Fruit fly (Drosophila melanogaster) whole organism, adult: ENCODE measurements around the gene CG8757.

Experiments
- CG11617 ChIP-seq: fragments of 200-800 bp; sonication (Bioruptor generic); optimal IDR thresholded peaks from 2 replicates; lab custom pipeline; 2017; ENCODE audit warnings: mild to moderate bottlenecking, missing biosample characterization, missing genetic modification reagents, missing genetic modification characterization
- CG12768 ChIP-seq: fragments of 200-800 bp; sonication (Bioruptor generic); optimal IDR thresholded peaks from 2 replicates; lab custom pipeline; 2017; ENCODE audit warnings: missing biosample characterization, missing genetic modification characterization, mild to moderate bottlenecking, moderate library complexity, missing genetic modification reagents
- CG14711 ChIP-seq: fragments of 200-800 bp; sonication (Bioruptor generic); optimal IDR thresholded peaks from 2 replicates; lab custom pipeline; 2018; ENCODE audit warnings: missing biosample characterization, mild to moderate bottlenecking, missing genetic modification characterization, moderate library complexity
- CG1620 ChIP-seq: fragments of 200-800 bp; sonication (Bioruptor generic); optimal IDR thresholded peaks from 2 replicates; lab custom pipeline; 2016; ENCODE audit warnings: missing biosample characterization, missing genetic modification characterization
- CG33017 ChIP-seq: fragments of 200-800 bp; sonication (Bioruptor generic); optimal IDR thresholded peaks from 2 replicates; lab custom pipeline; 2018; ENCODE audit warnings: missing biosample characterization, mild to moderate bottlenecking, missing genetic modification characterization, moderate library complexity
- CG5204 ChIP-seq: fragments of 200-800 bp; sonication (Bioruptor generic); optimal IDR thresholded peaks from 2 replicates; lab custom pipeline; 2016; ENCODE audit warnings: missing biosample characterization, missing genetic modification characterization
- CG7045 ChIP-seq: fragments of 200-800 bp; sonication (Bioruptor generic); optimal IDR thresholded peaks from 2 replicates; lab custom pipeline; 2017; ENCODE audit warnings: missing biosample characterization, mild to moderate bottlenecking, missing genetic modification characterization
- CG7101 ChIP-seq: fragments of 200-800 bp; sonication (Bioruptor generic); optimal IDR thresholded peaks from 2 replicates; lab custom pipeline; 2018; ENCODE audit warnings: missing biosample characterization, mild to moderate bottlenecking, missing genetic modification characterization, moderate library complexity
- Clk ChIP-seq: fragments of 200-800 bp; sonication (Bioruptor generic); optimal IDR thresholded peaks from 2 replicates; lab custom pipeline; 2017; ENCODE audit warnings: missing biosample characterization, missing genetic modification characterization
- Crg-1 ChIP-seq: fragments of 200-800 bp; sonication (Bioruptor generic); optimal IDR thresholded peaks from 2 replicates; lab custom pipeline; 2016; ENCODE audit warnings: missing biosample characterization, missing genetic modification characterization
- Hr96 ChIP-seq: fragments of 200-800 bp; sonication (Bioruptor generic); optimal IDR thresholded peaks from 2 replicates; lab custom pipeline; 2016; ENCODE audit warnings: missing biosample characterization, missing genetic modification characterization
- Mnt ChIP-seq: fragments of 200-800 bp; sonication (Bioruptor generic); optimal IDR thresholded peaks from 2 replicates; lab custom pipeline; 2016; ENCODE audit warnings: missing biosample characterization, mild to moderate bottlenecking, missing genetic modification characterization
- bab1 ChIP-seq: fragments of 200-800 bp; sonication (Bioruptor generic); optimal IDR thresholded peaks from 3 replicates; lab custom pipeline; 2019; ENCODE audit warnings: missing biosample characterization, mild to moderate bottlenecking, missing genetic modification characterization, moderate library complexity
- cic ChIP-seq: fragments of 200-800 bp; sonication (Bioruptor generic); optimal IDR thresholded peaks from 2 replicates; lab custom pipeline; 2017; ENCODE audit warnings: missing biosample characterization, mild to moderate bottlenecking, missing genetic modification characterization, moderate library complexity
- cnc ChIP-seq, 2 experiments: fragments of >200 bp; optimal IDR thresholded peaks; 2 replicates each; lab custom pipeline; 2017
- kay ChIP-seq: fragments of 200-800 bp; sonication (Bioruptor generic); peaks from one replicate; lab custom pipeline; 2016; ENCODE audit warnings: missing biosample characterization, missing genetic modification characterization, borderline replicate concordance
- ovo ChIP-seq: fragments of 200-800 bp; sonication (Bioruptor generic); optimal IDR thresholded peaks from 2 replicates; lab custom pipeline; 2016; ENCODE audit warnings: missing biosample characterization, missing genetic modification characterization
- pad ChIP-seq: fragments of 200-800 bp; sonication (Bioruptor generic); optimal IDR thresholded peaks from 3 replicates; lab custom pipeline; 2017; ENCODE audit warnings: missing biosample characterization, missing genetic modification characterization, mild to moderate bottlenecking, moderate library complexity, missing genetic modification reagents
- tj ChIP-seq: fragments of 200-800 bp; sonication (Bioruptor generic); optimal IDR thresholded peaks from 3 replicates; lab custom pipeline; 2017; ENCODE audit warnings: missing biosample characterization, mild to moderate bottlenecking, missing genetic modification characterization, moderate library complexity
- toe ChIP-seq: fragments of 200-800 bp; sonication (Bioruptor generic); optimal IDR thresholded peaks from 2 replicates; lab custom pipeline; 2016; ENCODE audit warnings: missing biosample characterization, missing genetic modification characterization

CG8757 gene

DNA sequence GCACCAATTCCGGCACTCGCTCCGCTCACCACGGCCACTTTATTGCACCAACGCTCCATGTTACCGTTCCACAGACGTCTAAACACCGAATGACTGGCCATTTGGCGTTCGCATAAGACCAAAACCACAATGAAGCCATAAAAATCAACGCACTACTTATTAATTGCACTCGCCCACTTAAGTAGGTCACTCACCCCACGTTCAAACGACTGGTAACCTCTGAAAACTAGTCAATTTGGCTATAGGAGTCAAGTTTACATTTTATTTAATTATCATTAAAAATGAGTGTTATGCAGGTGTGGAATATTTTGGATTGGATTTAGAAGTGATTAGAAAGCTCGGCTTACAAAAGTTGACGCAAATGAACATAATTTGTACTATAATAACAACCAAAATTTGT, at the start of gene CG8757:
Gene CG8757, minus strand, starts transcription at position 101 of the 400 bp plus-strand sequence.
- TF ChIP-seq Hr96: no peak
- TF ChIP-seq bab1 (GFP tag; lab: Kevin White, UChicago): no peak

- no peak for TF ChIP-seq toe (GFP tag; lab: Kevin White, UChicago)
- TF ChIP-seq CG7101: no peak
- no peak for TF ChIP-seq tj (GFP tag; lab: Kevin White, UChicago)
- TF ChIP-seq cnc (optimal IDR thresholded peaks at IDR 0.05; lab: Kevin White, UChicago): no peak
- TF ChIP-seq Clk (GFP tag; lab: Kevin White, UChicago): no peak
- TF ChIP-seq CG14711 (tag; lab: Kevin White, UChicago): no peak
- TF ChIP-seq CG12768: no peak
- no peak for TF ChIP-seq CG11617 (GFP tag; lab: Kevin White, UChicago)
- TF ChIP-seq ovo (GFP tag; lab: Kevin White, UChicago): no peak
- no peak for TF ChIP-seq cic
- no peak for TF ChIP-seq Crg-1 (GFP tag; lab: Kevin White, UChicago)
Measured at dm6 chr3L:13887092-13887491, 45.1 kb upstream of the CG8757 start.

DNA sequence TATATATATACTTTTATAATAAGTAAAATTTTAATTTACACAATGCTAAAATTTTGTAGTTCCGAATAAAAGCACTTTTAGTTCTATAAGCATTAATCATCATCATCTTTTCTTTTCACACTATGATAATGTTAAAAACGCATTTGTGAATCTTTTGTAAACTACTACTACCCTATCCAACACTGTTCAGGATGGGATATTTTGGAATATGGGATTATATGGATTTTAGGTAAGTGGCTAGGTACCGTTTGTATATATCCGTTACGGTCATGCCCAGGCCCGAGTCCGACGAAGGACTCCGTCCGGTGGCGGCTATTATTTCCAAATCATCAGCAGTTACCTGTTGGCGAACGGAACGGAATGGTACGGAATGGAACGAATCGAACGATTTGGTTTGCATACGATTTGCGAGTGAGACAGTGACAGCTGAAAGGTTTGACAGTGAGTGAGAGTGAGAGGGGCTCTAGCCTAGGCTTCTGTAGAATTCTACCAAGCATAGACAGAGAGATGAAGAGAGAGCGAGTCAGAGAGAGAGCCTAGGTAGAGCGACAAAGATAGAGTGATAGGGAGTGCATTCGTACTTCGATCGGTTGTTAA, 42.5 kb upstream of the CG8757 start:
- TF ChIP-seq cnc (optimal IDR thresholded peaks at IDR 0.05; lab: Kevin White, UChicago): no peak
- no peak for TF ChIP-seq pad (GFP tag; lab: Kevin White, UChicago)

- TF ChIP-seq toe (GFP tag; lab: Kevin White, UChicago): no peak
- no peak for TF ChIP-seq Mnt (GFP tag; lab: Kevin White, UChicago)
- TF ChIP-seq CG14711 (tag; lab: Kevin White, UChicago): no peak
- no peak for TF ChIP-seq CG12768
- no peak for TF ChIP-seq CG11617 (GFP tag; lab: Kevin White, UChicago)
- TF ChIP-seq ovo (GFP tag; lab: Kevin White, UChicago): no peak
- TF ChIP-seq Clk (GFP tag; lab: Kevin White, UChicago): no peak
Measured at dm6 chr3L:13882532-13882931, 40.5 kb upstream of the CG8757 start.

dm6 chr3L:13881555-13881954, 39.5 kb upstream of the CG8757 start:
- TF ChIP-seq Clk (GFP tag; lab: Kevin White, UChicago) (no peak), CG12768 (no peak), CG11617 (GFP tag; lab: Kevin White, UChicago) (no peak), tj (GFP tag; lab: Kevin White, UChicago) (no peak), kay (GFP tag; lab: Kevin White, UChicago) (no peak), cic (no peak), pad (GFP tag; lab: Kevin White, UChicago) (no peak), bab1 (GFP tag; lab: Kevin White, UChicago) (no peak), cnc (optimal IDR thresholded peaks at IDR 0.05; lab: Kevin White, UChicago) (no peak), CG14711 (tag; lab: Kevin White, UChicago) (no peak), Hr96 (no peak), CG7101 (no peak), Mnt (GFP tag; lab: Kevin White, UChicago) (no peak), ovo (GFP tag; lab: Kevin White, UChicago) (no peak), toe (GFP tag; lab: Kevin White, UChicago) (no peak), CG7045 (GFP tag; lab: Kevin White, UChicago) (no peak), CG33017 (tag; lab: Kevin White, UChicago) (no peak)

DNA sequence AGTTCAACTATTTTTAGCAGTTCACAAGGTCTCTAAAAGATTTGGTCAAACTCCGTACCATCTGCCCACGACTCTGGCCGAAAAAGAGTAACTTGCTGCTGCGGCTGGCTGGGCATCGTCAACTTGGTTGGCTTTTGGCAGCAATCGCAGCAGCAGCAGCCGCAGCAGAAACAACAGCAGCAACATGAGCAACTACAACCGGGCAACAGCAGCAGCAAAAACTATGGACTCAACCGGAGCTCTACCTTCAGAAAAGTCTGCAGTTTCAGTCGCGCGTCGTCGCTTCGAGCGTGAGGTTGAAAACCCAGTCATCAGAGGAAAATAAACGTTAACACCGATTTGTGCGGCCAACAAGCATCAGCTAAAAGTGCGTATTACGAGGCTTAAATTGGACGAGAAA, 36.7 kb upstream of the CG8757 start, which contains the start of gene CG13737:
Gene CG13737, plus strand, starts transcription at position 266 of the 400 bp plus-strand sequence.
- TF ChIP-seq Clk (GFP tag; lab: Kevin White, UChicago): no peak
- TF ChIP-seq pad (GFP tag; lab: Kevin White, UChicago): no peak
- no peak for TF ChIP-seq kay (GFP tag; lab: Kevin White, UChicago)

dm6 chr3L:13877904-13878303, 35.9 kb upstream of the CG8757 start:
- TF ChIP-seq CG1620 (GFP tag; lab: Kevin White, UChicago): no peak
- TF ChIP-seq CG14711 (tag; lab: Kevin White, UChicago): no peak

DNA sequence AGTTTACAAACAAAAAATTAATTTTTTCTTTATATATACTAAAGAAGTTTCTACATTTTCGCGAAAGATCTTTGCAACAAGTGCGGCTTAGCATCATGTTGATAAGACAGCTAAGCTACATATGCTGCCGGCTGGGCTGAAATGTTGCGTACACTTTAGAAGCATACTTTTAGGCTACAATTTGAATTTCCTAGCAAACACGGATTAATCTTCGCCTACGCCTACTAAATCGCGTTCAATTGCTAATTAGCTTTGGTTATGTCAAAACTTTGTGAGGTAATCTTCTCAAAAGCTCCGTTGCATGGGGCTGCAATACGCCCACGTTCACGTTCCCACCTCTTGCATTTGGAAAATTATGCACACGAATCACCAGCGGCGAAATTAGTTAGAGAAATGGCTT, 34.9 kb upstream of the CG8757 start:
- TF ChIP-seq CG12768: no peak
- TF ChIP-seq CG7045 (GFP tag; lab: Kevin White, UChicago): no peak
- TF ChIP-seq Mnt (GFP tag; lab: Kevin White, UChicago): no peak
- no peak for TF ChIP-seq toe (GFP tag; lab: Kevin White, UChicago)
- no peak for TF ChIP-seq CG11617 (GFP tag; lab: Kevin White, UChicago)
- TF ChIP-seq CG1620 (GFP tag; lab: Kevin White, UChicago): no peak
- TF ChIP-seq cic: no peak
- no peak for TF ChIP-seq CG5204 (GFP tag; lab: Kevin White, UChicago)
- no peak for TF ChIP-seq cnc (optimal IDR thresholded peaks at IDR 0.05; lab: Kevin White, UChicago)
